Worm (Caenorhabditis elegans): ENCODE data around the gene gst-4.

DNA sequence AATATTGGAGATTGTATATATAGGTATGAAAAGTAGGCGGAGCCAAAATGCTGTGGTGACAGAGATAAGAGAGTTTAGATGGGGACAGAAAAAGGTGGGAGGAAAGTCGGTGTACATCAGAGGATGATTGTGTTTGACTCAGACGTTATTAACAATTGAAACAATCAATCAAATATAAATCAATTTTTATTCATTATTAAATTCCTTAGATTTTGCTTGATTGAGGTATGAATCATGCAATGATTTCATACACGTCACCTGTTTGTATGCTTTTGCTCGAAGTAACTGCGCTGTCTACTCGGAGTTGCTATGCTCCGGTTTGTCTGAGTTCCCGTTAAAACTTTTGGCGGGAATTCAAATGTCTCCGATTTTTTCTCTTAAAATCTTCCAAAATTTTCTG is 26.9 kb upstream of the gst-4 start, which contains the start of gene C04G2.10:
- TF ChIP-seq ceh-82 (tag; optimal IDR thresholded peaks at IDR 0.05) = no peak
- TF ChIP-seq spr-1 (tag; optimal IDR thresholded peaks at IDR 0.05) = no peak
- TF ChIP-seq hmg-1.1 (GFP tag; IDR thresholded peaks at IDR 0.05) = no peak
- no peak for TF ChIP-seq snpc-4 (tag; optimal IDR thresholded peaks at IDR 0.05)
- TF ChIP-seq nhr-77 (tag; optimal IDR thresholded peaks at IDR 0.05) = no peak
